Worm (Caenorhabditis elegans) whole organism, late embryonic: Measurements from ENCODE around the gene H38K22.6.

Source experiments
- C08G9.2 ChIP-seq: sonication (generic microtip); optimal IDR thresholded peaks from 2 replicates; lab custom pipeline; 2016; ENCODE audit warnings: mild to moderate bottlenecking, missing genetic modification characterization, moderate library complexity, missing compliant biosample characterization
- C38D4.7 ChIP-seq: fragments of 200-800 bp; sonication (Bioruptor generic); optimal IDR thresholded peaks from 2 replicates; lab custom pipeline; 2018; ENCODE audit warnings: mild to moderate bottlenecking, missing genetic modification characterization, moderate library complexity, missing compliant biosample characterization
- F13H6.1 ChIP-seq: sonication (generic microtip); optimal IDR thresholded peaks from 2 replicates; lab custom pipeline; 2016; ENCODE audit warnings: missing genetic modification characterization, missing compliant biosample characterization
- T23F11.4 ChIP-seq: fragments of 200-800 bp; sonication (Bioruptor generic); optimal IDR thresholded peaks from 2 replicates; lab custom pipeline; 2018; ENCODE audit warnings: mild to moderate bottlenecking, missing genetic modification characterization, missing compliant biosample characterization
- ahr-1 ChIP-seq: sonication (generic microtip); optimal IDR thresholded peaks from 2 replicates; lab custom pipeline; 2016; ENCODE audit warnings: missing genetic modification characterization, missing compliant biosample characterization
- ceh-18 ChIP-seq: sonication (generic microtip); optimal IDR thresholded peaks from 2 replicates; lab custom pipeline; 2016; ENCODE audit warnings: missing genetic modification characterization, missing compliant biosample characterization
- ceh-2 ChIP-seq: sonication (generic microtip); optimal IDR thresholded peaks from 2 replicates; lab custom pipeline; 2016; ENCODE audit warnings: missing genotype, missing genetic modification characterization, missing compliant biosample characterization
- ceh-24 ChIP-seq: sonication (generic microtip); optimal IDR thresholded peaks from 2 replicates; lab custom pipeline; 2016; ENCODE audit warnings: mild to moderate bottlenecking, missing genetic modification characterization, missing compliant biosample characterization
- ceh-31 ChIP-seq: sonication (generic microtip); optimal IDR thresholded peaks from 2 replicates; lab custom pipeline; 2016; ENCODE audit warnings: missing genetic modification characterization, missing compliant biosample characterization
- dmd-4 ChIP-seq: sonication (generic microtip); optimal IDR thresholded peaks from 2 replicates; lab custom pipeline; 2016; ENCODE audit warnings: borderline replicate concordance, missing genetic modification characterization, missing compliant biosample characterization
- dve-1 ChIP-seq: sonication (generic microtip); optimal IDR thresholded peaks from 2 replicates; lab custom pipeline; 2017; ENCODE audit warnings: antibody characterized with exemption, mild to moderate bottlenecking, missing genetic modification characterization, missing compliant biosample characterization
- eyg-1 ChIP-seq: sonication (generic microtip); optimal IDR thresholded peaks from 2 replicates; lab custom pipeline; 2016; ENCODE audit warnings: missing genotype, missing genetic modification characterization, missing compliant biosample characterization
- fax-1 ChIP-seq: sonication (generic microtip); optimal IDR thresholded peaks from 2 replicates; lab custom pipeline; 2016; ENCODE audit warnings: missing genotype, missing genetic modification characterization, missing compliant biosample characterization
- fkh-6 ChIP-seq: sonication (generic microtip); optimal IDR thresholded peaks from 2 replicates; lab custom pipeline; 2016; ENCODE audit warnings: missing genetic modification characterization, missing compliant biosample characterization
- hlh-13 ChIP-seq: fragments of 200-800 bp; sonication (Bioruptor generic); optimal IDR thresholded peaks from 2 replicates; lab custom pipeline; 2018; ENCODE audit warnings: mild to moderate bottlenecking, missing genetic modification characterization, missing compliant biosample characterization
- hlh-15 ChIP-seq: sonication (generic microtip); optimal IDR thresholded peaks from 2 replicates; lab custom pipeline; 2016; ENCODE audit warnings: missing genetic modification characterization, missing compliant biosample characterization
- hlh-30 ChIP-seq: sonication (generic microtip); optimal IDR thresholded peaks from 2 replicates; lab custom pipeline; 2017; ENCODE audit warnings: antibody characterized with exemption, missing genetic modification characterization, missing compliant biosample characterization; ENCODE audit not compliant: insufficient read depth
- hlh-8 ChIP-seq: sonication (generic microtip); optimal IDR thresholded peaks from 2 replicates; lab custom pipeline; 2016; ENCODE audit warnings: missing genotype, missing genetic modification characterization, missing compliant biosample characterization
- lin-11 ChIP-seq: fragments of 200-800 bp; sonication (Bioruptor generic); optimal IDR thresholded peaks from 2 replicates; lab custom pipeline; 2018; ENCODE audit warnings: mild to moderate bottlenecking, missing genetic modification characterization, missing compliant biosample characterization
- pha-2 ChIP-seq: sonication (generic microtip); optimal IDR thresholded peaks from 2 replicates; lab custom pipeline; 2017; ENCODE audit warnings: mild to moderate bottlenecking, missing genetic modification characterization, missing compliant biosample characterization
- pqm-1 ChIP-seq: sonication (generic microtip); optimal IDR thresholded peaks from 2 replicates; lab custom pipeline; 2016; ENCODE audit warnings: missing genetic modification characterization, missing compliant biosample characterization
- ref-2 ChIP-seq: sonication (generic microtip); optimal IDR thresholded peaks from 2 replicates; lab custom pipeline; 2016; ENCODE audit warnings: missing genetic modification characterization, missing compliant biosample characterization
- rnt-1 ChIP-seq: sonication (generic microtip); optimal IDR thresholded peaks from 2 replicates; lab custom pipeline; 2016; ENCODE audit warnings: missing genetic modification characterization, missing compliant biosample characterization
- sdc-2 ChIP-seq: sonication (generic microtip); optimal IDR thresholded peaks from 2 replicates; lab custom pipeline; 2016; ENCODE audit warnings: missing genotype, missing genetic modification characterization, missing compliant biosample characterization
- sox-2 ChIP-seq: fragments of 200-800 bp; sonication (Bioruptor generic); IDR thresholded peaks from 2 replicates; pipeline ENCODE4 v1.3.6; 2022; ENCODE audit warnings: missing genetic modification reagents, missing genetic modification characterization, missing compliant biosample characterization
- sox-4 ChIP-seq: sonication (generic microtip); optimal IDR thresholded peaks from 2 replicates; lab custom pipeline; 2017; ENCODE audit warnings: mild to moderate bottlenecking, missing genetic modification characterization, inconsistent platforms, missing compliant biosample characterization
- syd-9 ChIP-seq: sonication (generic microtip); optimal IDR thresholded peaks from 2 replicates; lab custom pipeline; 2016; ENCODE audit warnings: mild to moderate bottlenecking, missing genetic modification characterization, moderate library complexity, missing compliant biosample characterization
- tbx-2 ChIP-seq: sonication (generic microtip); optimal IDR thresholded peaks from 2 replicates; lab custom pipeline; 2016; ENCODE audit warnings: missing genetic modification characterization, missing compliant biosample characterization
- unc-3 ChIP-seq, 2 experiments: fragments of 200-800 bp in 1 of 2; sonication (Bioruptor generic) in 1 of 2; sonication (generic microtip) in 1 of 2; conservative IDR thresholded peaks in 1 of 2; optimal IDR thresholded peaks in 1 of 2; 2 replicates each; pipeline versions ENCODE4 v1.3.6 to Lab custom; 2016 to 2022; ENCODE audit warnings: missing compliant biosample characterization in 2 of 2, missing genetic modification characterization in 2 of 2, missing genetic modification reagents in 1 of 2
- unc-42 ChIP-seq: sonication (generic microtip); optimal IDR thresholded peaks from 2 replicates; lab custom pipeline; 2016; ENCODE audit warnings: missing genotype, missing genetic modification characterization, missing compliant biosample characterization
- unc-55 ChIP-seq: sonication (generic microtip); optimal IDR thresholded peaks from 2 replicates; lab custom pipeline; 2017; ENCODE audit warnings: missing biosample characterization, missing genetic modification reagents, missing genetic modification characterization
- zip-5 ChIP-seq: sonication (generic microtip); optimal IDR thresholded peaks from 2 replicates; lab custom pipeline; 2016; ENCODE audit warnings: missing genetic modification characterization, missing compliant biosample characterization
- ztf-16 ChIP-seq: sonication (generic microtip); optimal IDR thresholded peaks from 2 replicates; lab custom pipeline; 2017; ENCODE audit warnings: missing genetic modification characterization, missing compliant biosample characterization

H38K22.6 gene

ce11 chrIII:4369381-4369809 is 49.2 kb downstream of the H38K22.6 start (continued):
- TF ChIP-seq F13H6.1 (peak; percentile 31), pqm-1 (tag; lab: Kevin White, UChicago) (peak; percentile 15), C38D4.7 (GFP tag; lab: Kevin White, UChicago) (peak; percentile 49), fax-1 (tag; lab: Kevin White, UChicago) (peak; percentile 20), hlh-8 (peak; percentile 38), unc-3 (GFP tag; conservative IDR thresholded peaks at IDR 0.05; lab: Robert Waterston, UW) (peak; percentile 30; the same call in 1 of the 2 replicates), unc-3 (tag; optimal IDR thresholded peaks at IDR 0.05; lab: Kevin White, UChicago) (peak; percentile 54), ceh-31 (tag; lab: Kevin White, UChicago) (peak; percentile 29), rnt-1 (tag; lab: Kevin White, UChicago) (peak; percentile 48), hlh-15 (peak; percentile 36), T23F11.4 (GFP tag; lab: Kevin White, UChicago) (peak; percentile 33), unc-42 (tag; lab: Kevin White, UChicago) (peak; percentile 3), hlh-13 (GFP tag; lab: Kevin White, UChicago) (peak; percentile 51), ref-2 (tag; lab: Kevin White, UChicago) (peak; percentile 57), zip-5 (tag; lab: Kevin White, UChicago) (peak; percentile 19), C08G9.2 (peak; percentile 10), ceh-2 (tag; lab: Kevin White, UChicago) (peak; percentile 29), lin-11 (peak; percentile 48), sox-2 (GFP tag; lab: Robert Waterston, UW) (peak; percentile 49; the same call in 1 of the 2 replicates), sox-4 (tag; lab: Kevin White, UChicago) (peak; percentile 30), ztf-16 (tag; lab: Kevin White, UChicago) (peak; percentile 50), fkh-6 (peak; percentile 33), syd-9 (tag; lab: Kevin White, UChicago) (peak; percentile 72), eyg-1 (tag; lab: Kevin White, UChicago) (peak; percentile 44), ceh-24 (peak; percentile 16)

ce11 chrIII:4370585-4370984 is 50.4 kb downstream of the H38K22.6 start, which contains the start of gene ckb-3:
ckb-3 (plus strand) TSS chrIII:4370885.
- TF ChIP-seq ahr-1 (tag; lab: Kevin White, UChicago), result no peak
- TF ChIP-seq hlh-30 (tag; lab: Kevin White, UChicago), result no peak
- no peak for TF ChIP-seq unc-55 (GFP tag; lab: Kevin White, UChicago)
- TF ChIP-seq pqm-1 (tag; lab: Kevin White, UChicago), result no peak
- no peak for TF ChIP-seq dve-1 (tag; lab: Kevin White, UChicago)
- TF ChIP-seq rnt-1 (tag; lab: Kevin White, UChicago), result no peak
- TF ChIP-seq tbx-2 (tag; lab: Kevin White, UChicago), result no peak
- TF ChIP-seq ref-2 (tag; lab: Kevin White, UChicago), result no peak
- no peak for TF ChIP-seq hlh-13 (GFP tag; lab: Kevin White, UChicago)
- no peak for TF ChIP-seq eyg-1 (tag; lab: Kevin White, UChicago)
- TF ChIP-seq pha-2 (tag; lab: Kevin White, UChicago), result no peak
- no peak for TF ChIP-seq sdc-2 (tag; lab: Kevin White, UChicago)
- TF ChIP-seq ceh-18 (tag; lab: Kevin White, UChicago), result no peak
- TF ChIP-seq dmd-4, result no peak
